Fruit fly (Drosophila melanogaster): ENCODE data around the gene CG11755.
A peak's percentile ranks its signal among the peaks of the same experiment; 100 is the strongest.

Gene CG11755

DNA sequence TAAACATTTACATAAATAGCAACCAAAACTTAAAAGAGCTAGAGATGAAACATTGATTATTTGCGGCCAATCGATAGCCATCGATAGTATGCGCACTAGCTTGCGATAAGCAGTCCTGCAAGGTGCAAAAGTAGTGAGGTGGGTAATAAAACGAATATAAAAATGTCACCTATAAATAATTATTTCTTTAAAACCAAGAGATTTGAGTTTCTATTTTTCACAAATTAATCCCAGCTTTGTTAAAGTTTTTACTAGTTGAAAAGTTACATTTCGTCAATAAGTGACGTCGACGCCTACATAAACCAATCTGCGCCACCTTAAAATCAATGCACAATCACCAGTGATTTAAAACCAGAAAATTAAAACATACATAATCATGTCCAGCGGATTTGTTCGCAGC is 26.0 kb upstream of the CG11755 start, which contains the start of the genes Mkk4 and SLIRP2 (continued):
- TF ChIP-seq sima (GFP tag; optimal IDR thresholded peaks at IDR 0.05) (peak; percentile 97), CHES-1-like (GFP tag; optimal IDR thresholded peaks at IDR 0.05) (peak; percentile 99), CG10366 (GFP tag; IDR thresholded peaks at IDR 0.05) (peak; percentile 99), CG12071 (GFP tag; optimal IDR thresholded peaks at IDR 0.05) (peak; percentile 97), CG17912 (GFP tag; optimal IDR thresholded peaks at IDR 0.05) (peak; percentile 97), Sry-δ (GFP tag; optimal IDR thresholded peaks at IDR 0.05) (peak; percentile 99), CG14667 (GFP tag; IDR thresholded peaks at IDR 0.05) (peak; percentile 99), CG3995 (GFP tag; optimal IDR thresholded peaks at IDR 0.05) (peak; percentile 89), zf30C (GFP tag; optimal IDR thresholded peaks at IDR 0.05) (peak; percentile 54), h (optimal IDR thresholded peaks at IDR 0.05) (no peak), CkIIα-i1 (GFP tag; IDR thresholded peaks at IDR 0.05) (peak; percentile 95), corto (GFP tag; optimal IDR thresholded peaks at IDR 0.05) (peak; percentile 95), pho (GFP tag; optimal IDR thresholded peaks at IDR 0.05) (peak; percentile 99), twi (tag; optimal IDR thresholded peaks at IDR 0.05) (peak; percentile 98), CG10274 (GFP tag; optimal IDR thresholded peaks at IDR 0.05) (peak; percentile 92), al (GFP tag; IDR thresholded peaks at IDR 0.05) (peak; percentile 98), CG6791 (GFP tag; IDR thresholded peaks at IDR 0.05; ENCODE audit: partially characterized antibody) (peak; percentile 84), BtbVII (GFP tag; optimal IDR thresholded peaks at IDR 0.05) (peak; percentile 98), CG1832 (GFP tag; optimal IDR thresholded peaks at IDR 0.05) (no peak), CG17802 (tag; optimal IDR thresholded peaks at IDR 0.05) (peak; percentile 92), CG4820 (GFP tag; optimal IDR thresholded peaks at IDR 0.05) (peak; percentile 99), mld (GFP tag; IDR thresholded peaks at IDR 0.05; ENCODE audit: partially characterized antibody) (peak; percentile 80), CG14441 (GFP tag; IDR thresholded peaks at IDR 0.05) (peak; percentile 99), Dip2 (GFP tag; IDR thresholded peaks at IDR 0.05) (peak; percentile 78), CG3281 (GFP tag; optimal IDR thresholded peaks at IDR 0.05) (peak; percentile 99), CG12744 (GFP tag; optimal IDR thresholded peaks at IDR 0.05) (peak; percentile 99), mirr (GFP tag; optimal IDR thresholded peaks at IDR 0.05) (peak; percentile 97), Opbp (GFP tag; IDR thresholded peaks at IDR 0.05; ENCODE audit: partially characterized antibody) (peak; percentile 82), Oli (tag; optimal IDR thresholded peaks at IDR 0.05) (peak; percentile 99), Atf-2 (GFP tag; optimal IDR thresholded peaks at IDR 0.05) (peak; percentile 99), pfk (GFP tag; optimal IDR thresholded peaks at IDR 0.05) (peak; percentile 69), CG2116 (GFP tag; optimal IDR thresholded peaks at IDR 0.05) (peak; percentile 96), row (GFP tag; IDR thresholded peaks at IDR 0.05) (peak; percentile 100), ken (GFP tag; IDR thresholded peaks at IDR 0.05) (peak; percentile 99), dm (GFP tag; optimal IDR thresholded peaks at IDR 0.05) (peak; percentile 98), sqz (GFP tag; optimal IDR thresholded peaks at IDR 0.05) (peak; percentile 96), CG6854 (GFP tag; optimal IDR thresholded peaks at IDR 0.05) (peak; percentile 97), Ssrp (tag; optimal IDR thresholded peaks at IDR 0.05) (peak; percentile 99), fd96Cb (tag; optimal IDR thresholded peaks at IDR 0.05) (peak; percentile 99), btn (GFP tag; optimal IDR thresholded peaks at IDR 0.05) (peak; percentile 97), Med (GFP tag) (peak; percentile 100), ase (GFP tag; IDR thresholded peaks at IDR 0.05) (peak; percentile 99), tx (GFP tag; optimal IDR thresholded peaks at IDR 0.05) (peak; percentile 99), esg (GFP tag; conservative IDR thresholded peaks at IDR 0.05) (peak; percentile 99), Dref (GFP tag; IDR thresholded peaks at IDR 0.05) (peak; percentile 87), CG2120 (GFP tag; optimal IDR thresholded peaks at IDR 0.05) (peak; percentile 99), CG2678 (tag; optimal IDR thresholded peaks at IDR 0.05) (peak; percentile 99), shn (GFP tag; optimal IDR thresholded peaks at IDR 0.05) (peak; percentile 98), lbe (GFP tag; optimal IDR thresholded peaks at IDR 0.05) (peak; percentile 98), nerfin-1 (tag; optimal IDR thresholded peaks at IDR 0.05) (peak; percentile 97), CG17186 (GFP tag; optimal IDR thresholded peaks at IDR 0.05) (peak; percentile 97), ac (GFP tag; optimal IDR thresholded peaks at IDR 0.05) (peak; percentile 96)

Measured in whole organism, embryonic.